Fruit fly (Drosophila melanogaster): ENCODE measurements around the gene Gnpnat.

- TF ChIP-seq CG8478 (optimal IDR thresholded peaks at IDR 0.05) (no peak), CTCF (optimal IDR thresholded peaks at IDR 0.05) (no peak)
Measured at dm6 chr3R:29736678-29737093, 1.4 kb upstream of the Gnpnat start, which contains the start of the genes CG7601 and CIA30.
